Worm (Caenorhabditis elegans): Measurements from ENCODE around the gene srx-28.

- no peak for TF ChIP-seq unc-42 (tag; optimal IDR thresholded peaks at IDR 0.05)
- TF ChIP-seq pros-1 (tag; optimal IDR thresholded peaks at IDR 0.05), result no peak
- no peak for TF ChIP-seq ceh-22 (tag; optimal IDR thresholded peaks at IDR 0.05)
- no peak for TF ChIP-seq mec-3 (tag; optimal IDR thresholded peaks at IDR 0.05; ENCODE audit: borderline replicate concordance)
- no peak for TF ChIP-seq tbx-7 (tag; optimal IDR thresholded peaks at IDR 0.05)
- no peak for TF ChIP-seq sox-4 (tag; optimal IDR thresholded peaks at IDR 0.05)
- TF ChIP-seq hlh-8 (tag; optimal IDR thresholded peaks at IDR 0.05), result no peak
- no peak for TF ChIP-seq elt-4 (tag; optimal IDR thresholded peaks at IDR 0.05)
- no peak for TF ChIP-seq ceh-6 (GFP tag; optimal IDR thresholded peaks at IDR 0.05)
- no peak for TF ChIP-seq pha-4 (tag; optimal IDR thresholded peaks at IDR 0.05)
- no peak for TF ChIP-seq pha-2 (tag; optimal IDR thresholded peaks at IDR 0.05)
- no peak for TF ChIP-seq T23F11.4 (GFP tag; optimal IDR thresholded peaks at IDR 0.05)
- no peak for TF ChIP-seq ets-4 (tag; optimal IDR thresholded peaks at IDR 0.05)
- no peak for TF ChIP-seq rnt-1 (tag; optimal IDR thresholded peaks at IDR 0.05)
These were observed 34.5 kb downstream of the srx-28 start, which contains the start of gene srg-60 for ce11 chrV:2722555-2722954.
